Worm (Caenorhabditis elegans) whole organism, young adult: ENCODE data around the gene F26H11.8.
A peak's percentile ranks its signal among the peaks of the same experiment; 100 is the strongest.

ENCODE experiments used
- B0336.3 ChIP-seq: fragments of 200-800 bp; sonication (Bioruptor generic); IDR thresholded peaks from 2 replicates; pipeline ENCODE4 v1.3.6; 2022; ENCODE audit warnings: missing genetic modification characterization, missing compliant biosample characterization
- C06A6.2 ChIP-seq: fragments of 200-800 bp; sonication (Bioruptor generic); conservative IDR thresholded peaks from 2 replicates; pipeline ENCODE4 v1.3.6; 2022; ENCODE audit warnings: missing genetic modification characterization, missing compliant biosample characterization
- F10E7.11 ChIP-seq: sonication (generic microtip); optimal IDR thresholded peaks from 2 replicates; lab custom pipeline; 2017; ENCODE audit warnings: mild to moderate bottlenecking, missing genetic modification characterization, moderate library complexity, missing compliant biosample characterization
- F33H1.4 ChIP-seq: fragments of 200-800 bp; sonication (Bioruptor generic); IDR thresholded peaks from 2 replicates; pipeline ENCODE4 v1.3.6; 2022; ENCODE audit warnings: missing genetic modification reagents, missing genetic modification characterization, missing compliant biosample characterization
- F55B11.4 ChIP-seq: sonication (generic microtip); optimal IDR thresholded peaks from 2 replicates; lab custom pipeline; 2016; ENCODE audit warnings: missing compliant biosample characterization, missing genetic modification characterization, borderline replicate concordance; ENCODE audit not compliant: insufficient read depth
- F57A8.1 ChIP-seq: fragments of 200-800 bp; sonication (Bioruptor generic); optimal IDR thresholded peaks from 2 replicates; lab custom pipeline; 2018; ENCODE audit warnings: mild to moderate bottlenecking, missing genetic modification characterization, moderate library complexity, missing compliant biosample characterization
- T26A5.8 ChIP-seq: sonication (generic microtip); optimal IDR thresholded peaks from 2 replicates; lab custom pipeline; 2016; ENCODE audit warnings: missing genetic modification characterization, missing compliant biosample characterization
- Y79H2A.3 ChIP-seq: fragments of 200-800 bp; sonication (Bioruptor generic); conservative IDR thresholded peaks from 2 replicates; pipeline ENCODE4 v1.3.6; 2022; ENCODE audit warnings: missing genetic modification reagents, missing genetic modification characterization, missing compliant biosample characterization
- akir-1 ChIP-seq: fragments of 200-800 bp; sonication (Bioruptor generic); optimal IDR thresholded peaks from 2 replicates; lab custom pipeline; 2018; ENCODE audit warnings: mild to moderate bottlenecking, missing genetic modification characterization, moderate library complexity, missing compliant biosample characterization
- ama-1 ChIP-seq, 3 experiments: fragments of 150-350 bp in 1 of 3; sonication (generic microtip) in 2 of 3; optimal IDR thresholded peaks; 2 replicates each; lab custom pipeline; 2014 to 2018; ENCODE audit warnings: missing biosample characterization in 2 of 3, missing genetic modification characterization in 2 of 3, missing genetic modification reagents in 2 of 3
- athp-1 ChIP-seq: sonication (generic microtip); optimal IDR thresholded peaks from 2 replicates; lab custom pipeline; 2017; ENCODE audit warnings: mild to moderate bottlenecking, missing genetic modification characterization, missing compliant biosample characterization
- bed-2 ChIP-seq: fragments of 200-800 bp; sonication (Bioruptor generic); IDR thresholded peaks from 2 replicates; pipeline ENCODE4 v1.3.6; 2022; ENCODE audit warnings: missing genetic modification reagents, missing genetic modification characterization, missing compliant biosample characterization
- cebp-1 ChIP-seq, 2 experiments: fragments of 200-800 bp in 1 of 2; sonication (Bioruptor generic) in 1 of 2; sonication (generic microtip) in 1 of 2; IDR thresholded peaks in 1 of 2; optimal IDR thresholded peaks in 1 of 2; 2 replicates each; pipeline versions ENCODE4 v1.3.6 to Lab custom; 2017 to 2022; ENCODE audit warnings: missing compliant biosample characterization in 2 of 2, missing genetic modification characterization in 2 of 2, mild to moderate bottlenecking in 1 of 2, missing genetic modification reagents in 1 of 2, moderate library complexity in 1 of 2
- ceh-100 ChIP-seq: fragments of 200-800 bp; sonication (Bioruptor generic); IDR thresholded peaks from 2 replicates; pipeline ENCODE4 v1.3.6; 2022; ENCODE audit warnings: missing genetic modification reagents, missing genetic modification characterization, missing compliant biosample characterization
- ceh-58 ChIP-seq: fragments of 200-800 bp; sonication (Bioruptor generic); IDR thresholded peaks from 2 replicates; pipeline ENCODE4 v1.3.6; 2022; ENCODE audit warnings: missing genetic modification characterization, missing compliant biosample characterization
- ceh-79 ChIP-seq: sonication (generic microtip); optimal IDR thresholded peaks from 2 replicates; lab custom pipeline; 2017; ENCODE audit warnings: mild to moderate bottlenecking, missing genetic modification characterization, missing compliant biosample characterization
- dpl-1 ChIP-seq: fragments of 150-350 bp; optimal IDR thresholded peaks from 2 replicates; lab custom pipeline; 2014; ENCODE audit warnings: missing biosample characterization, missing genetic modification reagents, missing genetic modification characterization
- efl-1 ChIP-seq: fragments of 150-350 bp; optimal IDR thresholded peaks from 2 replicates; lab custom pipeline; 2014; ENCODE audit warnings: missing biosample characterization, missing genetic modification reagents, missing genetic modification characterization
- egl-44 ChIP-seq: fragments of 200-800 bp; sonication (Bioruptor generic); IDR thresholded peaks from 2 replicates; pipeline ENCODE4 v1.3.6; 2022; ENCODE audit warnings: missing genetic modification reagents, missing genetic modification characterization, missing compliant biosample characterization
- fkh-3 ChIP-seq: sonication (generic microtip); optimal IDR thresholded peaks from 2 replicates; lab custom pipeline; 2016; ENCODE audit warnings: mild to moderate bottlenecking, missing genetic modification characterization, missing compliant biosample characterization
- him-1 ChIP-seq: sonication (generic microtip); optimal IDR thresholded peaks from 2 replicates; lab custom pipeline; 2016; ENCODE audit warnings: missing genotype, missing genetic modification reagents, missing genetic modification characterization, missing compliant biosample characterization
- hmg-1.2 ChIP-seq: fragments of 200-800 bp; sonication (Bioruptor generic); IDR thresholded peaks from 2 replicates; pipeline ENCODE4 v1.3.6; 2022; ENCODE audit warnings: missing genetic modification reagents, missing genetic modification characterization, missing compliant biosample characterization
- hrde-1 ChIP-seq: sonication (generic microtip); optimal IDR thresholded peaks from 2 replicates; lab custom pipeline; 2016; ENCODE audit warnings: missing genetic modification characterization, mild to moderate bottlenecking, missing compliant biosample characterization, moderate library complexity, missing genotype, missing genetic modification reagents, borderline replicate concordance
- lin-26 ChIP-seq: fragments of 200-800 bp; sonication (Bioruptor generic); IDR thresholded peaks from 2 replicates; pipeline ENCODE4 v1.3.6; 2022; ENCODE audit warnings: missing genetic modification reagents, missing genetic modification characterization, missing compliant biosample characterization
- lin-40 ChIP-seq: sonication (generic microtip); optimal IDR thresholded peaks from 2 replicates; lab custom pipeline; 2016; ENCODE audit warnings: missing genetic modification characterization, mild to moderate bottlenecking, missing compliant biosample characterization, missing genotype, missing genetic modification reagents
- lir-1 ChIP-seq: fragments of 200-800 bp; sonication (Bioruptor generic); conservative IDR thresholded peaks from 2 replicates; pipeline ENCODE4 v1.3.6; 2022; ENCODE audit warnings: missing genetic modification reagents, missing genetic modification characterization, missing compliant biosample characterization
- lsl-1 ChIP-seq: fragments of 200-800 bp; sonication (Bioruptor generic); optimal IDR thresholded peaks from 2 replicates; lab custom pipeline; 2018; ENCODE audit warnings: mild to moderate bottlenecking, missing genetic modification characterization, moderate library complexity, missing compliant biosample characterization
- madf-6 ChIP-seq: fragments of 200-800 bp; sonication (Bioruptor generic); IDR thresholded peaks from 2 replicates; pipeline ENCODE4 v1.3.6; 2022; ENCODE audit warnings: missing genetic modification reagents, missing genetic modification characterization, missing compliant biosample characterization
- mel-28 ChIP-seq: sonication (generic microtip); optimal IDR thresholded peaks from 2 replicates; lab custom pipeline; 2016; ENCODE audit warnings: borderline replicate concordance, mild to moderate bottlenecking, missing genetic modification characterization, missing compliant biosample characterization
- nhr-120 ChIP-seq: fragments of 200-800 bp; sonication (Bioruptor generic); IDR thresholded peaks from 2 replicates; pipeline ENCODE4 v1.3.6; 2022; ENCODE audit warnings: missing genetic modification characterization, missing compliant biosample characterization
- nhr-179 ChIP-seq: sonication (generic microtip); optimal IDR thresholded peaks from 2 replicates; lab custom pipeline; 2016; ENCODE audit warnings: mild to moderate bottlenecking, missing genetic modification characterization, missing compliant biosample characterization
- pbrm-1 ChIP-seq: fragments of 200-800 bp; sonication (Bioruptor generic); IDR thresholded peaks from 2 replicates; pipeline ENCODE4 v1.3.6; 2022; ENCODE audit warnings: missing genetic modification reagents, missing genetic modification characterization, missing compliant biosample characterization
- rcor-1 ChIP-seq: fragments of 200-800 bp; sonication (Bioruptor generic); IDR thresholded peaks from 2 replicates; pipeline ENCODE4 v1.3.6; 2022; ENCODE audit warnings: missing genetic modification reagents, missing genetic modification characterization, missing compliant biosample characterization
- sea-2 ChIP-seq: fragments of 200-800 bp; sonication (Bioruptor generic); IDR thresholded peaks from 2 replicates; pipeline ENCODE4 v1.3.6; 2022; ENCODE audit warnings: missing genetic modification characterization, missing compliant biosample characterization
- tbp1 ChIP-seq: fragments of 200-800 bp; sonication (Bioruptor generic); optimal IDR thresholded peaks from 2 replicates; lab custom pipeline; 2018; ENCODE audit warnings: mild to moderate bottlenecking, missing genetic modification characterization, missing compliant biosample characterization
- tbx-9 ChIP-seq: sonication (generic microtip); optimal IDR thresholded peaks from 2 replicates; lab custom pipeline; 2016; ENCODE audit warnings: borderline replicate concordance, missing genetic modification characterization, inconsistent platforms, missing compliant biosample characterization
- zfh-2 ChIP-seq: fragments of 200-800 bp; sonication (Bioruptor generic); conservative IDR thresholded peaks from 2 replicates; pipeline ENCODE4 v1.3.6; 2022; ENCODE audit warnings: missing genetic modification reagents, missing genetic modification characterization, missing compliant biosample characterization
- zim-3 ChIP-seq: sonication (generic microtip); optimal IDR thresholded peaks from 2 replicates; lab custom pipeline; 2017; ENCODE audit warnings: mild to moderate bottlenecking, missing genetic modification characterization, moderate library complexity, missing compliant biosample characterization

The F26H11.8 gene

ce11 chrII:14350768-14351167 lies 37.5 kb upstream of the F26H11.8 start (continued):
- TF ChIP-seq hrde-1 (tag; lab: Kevin White, UChicago) (peak; percentile 70), lir-1 (GFP tag; lab: Robert Waterston, UW) (no peak), Y79H2A.3 (GFP tag; lab: Robert Waterston, UW) (0 out of 2 replicates have a peak, but pooled peaks have one; percentile 32), nhr-179 (tag; lab: Kevin White, UChicago) (no peak), zfh-2 (GFP tag; lab: Robert Waterston, UW) (peak; percentile 6; the same call in 1 of the 2 replicates), C06A6.2 (GFP tag; lab: Robert Waterston, UW) (no peak), lsl-1 (peak; percentile 46), F55B11.4 (tag; lab: Kevin White, UChicago) (no peak), dpl-1 (no peak), hmg-1.2 (GFP tag; lab: Robert Waterston, UW) (peak; percentile 25; the same call in 1 of the 2 replicates), rcor-1 (peak; percentile 55), tbp1 (GFP tag; lab: Kevin White, UChicago) (peak; percentile 48), tbx-9 (tag; lab: Kevin White, UChicago) (peak; percentile 36), bed-2 (no peak), sea-2 (GFP tag; lab: Robert Waterston, UW) (no peak), zim-3 (tag; lab: Kevin White, UChicago) (peak; percentile 38), B0336.3 (peak; percentile 87), fkh-3 (tag; lab: Kevin White, UChicago) (no peak), T26A5.8 (tag; lab: Kevin White, UChicago) (peak; percentile 4), mel-28 (tag; lab: Kevin White, UChicago) (no peak), lin-26 (GFP tag; lab: Robert Waterston, UW) (0 out of 2 replicates have a peak, but pooled peaks have one; percentile 53), pbrm-1 (GFP tag; lab: Robert Waterston, UW) (0 out of 2 replicates have a peak, but pooled peaks have one; percentile 28), egl-44 (GFP tag; lab: Robert Waterston, UW) (0 out of 2 replicates have a peak, but pooled peaks have one; percentile 41), ceh-100 (no peak), ceh-79 (tag; lab: Kevin White, UChicago) (no peak), madf-6 (GFP tag; lab: Robert Waterston, UW) (peak; percentile 75), ceh-58 (GFP tag; lab: Robert Waterston, UW) (0 out of 2 replicates have a peak, but pooled peaks have one; percentile 58), F57A8.1 (GFP tag; lab: Kevin White, UChicago) (no peak), F10E7.11 (tag; lab: Kevin White, UChicago) (no peak), efl-1 (no peak), cebp-1 (GFP tag; IDR thresholded peaks at IDR 0.05; lab: Robert Waterston, UW) (no peak), cebp-1 (tag; optimal IDR thresholded peaks at IDR 0.05; lab: Kevin White, UChicago) (peak; percentile 71), athp-1 (tag; lab: Kevin White, UChicago) (peak; percentile 53), nhr-120 (GFP tag; lab: Robert Waterston, UW) (no peak), lin-40 (no peak), him-1 (tag; lab: Kevin White, UChicago) (no peak), ama-1 (optimal IDR thresholded peaks at IDR 0.05; lab: Kevin White, UChicago) (no peak), ama-1 (GFP tag; optimal IDR thresholded peaks at IDR 0.05; lab: Kevin White, UChicago) (peak in 1 of 2 experiments; percentile 75)

DNA sequence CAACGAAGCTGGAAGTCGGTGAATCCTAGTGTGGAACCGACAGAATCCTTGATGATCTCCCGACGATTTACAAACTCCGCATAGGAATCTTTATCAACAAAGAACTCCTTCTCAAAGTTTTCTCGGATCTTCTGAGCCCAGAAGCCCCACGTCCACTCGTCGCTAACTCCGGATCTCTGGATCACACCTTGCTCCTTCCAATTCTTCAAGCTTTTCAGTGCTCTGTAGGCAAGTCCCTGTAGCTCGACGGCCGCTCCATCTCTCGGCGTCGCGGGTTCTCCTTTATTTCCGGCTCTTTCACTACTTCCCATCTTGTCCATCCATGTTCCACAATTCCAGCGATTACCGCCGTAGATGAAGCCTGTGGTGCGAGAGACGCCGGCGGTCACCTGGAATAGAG lies 37.0 kb upstream of the F26H11.8 start:
- TF ChIP-seq F33H1.4 (GFP tag; lab: Robert Waterston, UW) (no peak), akir-1 (GFP tag; lab: Kevin White, UChicago) (no peak)
